Fruit fly (Drosophila melanogaster): ENCODE measurements around the gene UK114.

- no peak for TF ChIP-seq Sin3A (optimal IDR thresholded peaks at IDR 0.05)
- no peak for TF ChIP-seq h (optimal IDR thresholded peaks at IDR 0.05)
- no peak for TF ChIP-seq insv (optimal IDR thresholded peaks at IDR 0.05)
Measured at dm6 chr2L:15284700-15285099, 9.8 kb upstream of the UK114 start, which contains the start of gene CG15263.
